Worm (Caenorhabditis elegans) whole organism, early embryonic: Measurements from ENCODE around the gene gck-4.
A peak's percentile ranks its signal among the peaks of the same experiment; 100 is the strongest.

Source experiments
- B0310.2 ChIP-seq: sonication (generic microtip); optimal IDR thresholded peaks from 2 replicates; lab custom pipeline; 2016; ENCODE audit warnings: mild to moderate bottlenecking, missing genetic modification characterization, missing compliant biosample characterization
- F13C5.2 ChIP-seq: sonication (generic microtip); optimal IDR thresholded peaks from 2 replicates; lab custom pipeline; 2017; ENCODE audit warnings: mild to moderate bottlenecking, missing genetic modification characterization, inconsistent platforms, missing compliant biosample characterization
- aly-1 ChIP-seq: sonication (generic microtip); optimal IDR thresholded peaks from 2 replicates; lab custom pipeline; 2016; ENCODE audit warnings: missing genetic modification characterization, missing compliant biosample characterization
- ama-1 ChIP-seq: fragments of 150-350 bp; optimal IDR thresholded peaks from 2 replicates; lab custom pipeline; 2014
- ceh-13 ChIP-seq: fragments of 200-800 bp; sonication (Bioruptor generic); optimal IDR thresholded peaks from 2 replicates; lab custom pipeline; 2018; ENCODE audit warnings: mild to moderate bottlenecking, missing genetic modification characterization, missing compliant biosample characterization
- ceh-36 ChIP-seq: sonication (generic microtip); optimal IDR thresholded peaks from 2 replicates; lab custom pipeline; 2016; ENCODE audit warnings: missing genetic modification characterization, inconsistent platforms, missing compliant biosample characterization
- ets-7 ChIP-seq: sonication (generic microtip); optimal IDR thresholded peaks from 2 replicates; lab custom pipeline; 2016; ENCODE audit warnings: missing genotype, missing genetic modification characterization, missing compliant biosample characterization
- flt-1 ChIP-seq: fragments of 200-800 bp; sonication (Bioruptor generic); IDR thresholded peaks from 2 replicates; pipeline ENCODE4 v1.3.6; 2022; ENCODE audit warnings: missing genetic modification characterization, missing compliant biosample characterization
- hmbx-1 ChIP-seq: sonication (generic microtip); optimal IDR thresholded peaks from 2 replicates; lab custom pipeline; 2016; ENCODE audit warnings: mild to moderate bottlenecking, missing genetic modification characterization, missing compliant biosample characterization
- hmg-4 ChIP-seq: fragments of 200-800 bp; sonication (Bioruptor generic); optimal IDR thresholded peaks from 2 replicates; lab custom pipeline; 2018; ENCODE audit warnings: mild to moderate bottlenecking, missing genetic modification characterization, missing compliant biosample characterization
- hnd-1 ChIP-seq: sonication (generic microtip); optimal IDR thresholded peaks from 2 replicates; lab custom pipeline; 2016; ENCODE audit warnings: missing genetic modification characterization, missing compliant biosample characterization
- pes-1 ChIP-seq: fragments of 200-800 bp; sonication (Bioruptor generic); IDR thresholded peaks from 2 replicates; pipeline ENCODE4 v1.3.6; 2022; ENCODE audit warnings: missing genetic modification reagents, missing genetic modification characterization, missing compliant biosample characterization
- scrt-1 ChIP-seq: fragments of 200-800 bp; sonication (Bioruptor generic); IDR thresholded peaks from 2 replicates; pipeline ENCODE4 v1.3.6; 2022; ENCODE audit warnings: missing genetic modification characterization, missing compliant biosample characterization
- sea-1 ChIP-seq: fragments of 200-800 bp; sonication (Bioruptor generic); conservative IDR thresholded peaks from 2 replicates; pipeline ENCODE4 v1.3.6; 2022; ENCODE audit warnings: missing genetic modification characterization, missing compliant biosample characterization
- tbx-11 ChIP-seq: fragments of 200-800 bp; sonication (Bioruptor generic); IDR thresholded peaks from 2 replicates; pipeline ENCODE4 v1.3.6; 2022; ENCODE audit warnings: missing genetic modification characterization, missing compliant biosample characterization
- tbx-37 ChIP-seq: fragments of 200-800 bp; sonication (Bioruptor generic); conservative IDR thresholded peaks from 2 replicates; pipeline ENCODE4 v1.3.6; 2022; ENCODE audit warnings: missing genetic modification reagents, missing genetic modification characterization, missing compliant biosample characterization
- tra-4 ChIP-seq: sonication (generic microtip); optimal IDR thresholded peaks from 2 replicates; lab custom pipeline; 2017; ENCODE audit warnings: missing genetic modification characterization, missing compliant biosample characterization

Gene gck-4

DNA sequence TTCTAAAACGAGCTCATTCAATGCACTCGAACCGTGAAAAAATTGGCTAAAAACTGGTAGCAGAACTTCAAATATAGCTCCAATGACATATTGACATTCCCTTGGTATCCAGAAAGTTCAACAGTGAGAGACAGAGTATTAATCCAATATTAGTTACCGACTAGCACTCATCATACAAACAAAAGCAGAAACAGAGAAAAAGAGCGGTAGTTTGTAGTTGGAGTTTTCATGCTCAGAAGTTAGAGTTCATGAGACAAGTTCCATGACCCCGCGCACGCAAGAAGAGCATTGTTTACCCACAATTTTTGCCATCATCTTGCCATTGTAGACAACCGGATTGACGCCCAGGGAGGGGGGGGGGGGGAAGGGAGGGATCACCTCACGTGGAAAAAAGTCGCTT is 22.7 kb upstream of the gck-4 start:
- TF ChIP-seq tbx-37 (GFP tag; lab: Robert Waterston, UW) (no peak), scrt-1 (no peak), aly-1 (tag; lab: Kevin White, UChicago) (no peak), B0310.2 (tag; lab: Kevin White, UChicago) (no peak)

DNA sequence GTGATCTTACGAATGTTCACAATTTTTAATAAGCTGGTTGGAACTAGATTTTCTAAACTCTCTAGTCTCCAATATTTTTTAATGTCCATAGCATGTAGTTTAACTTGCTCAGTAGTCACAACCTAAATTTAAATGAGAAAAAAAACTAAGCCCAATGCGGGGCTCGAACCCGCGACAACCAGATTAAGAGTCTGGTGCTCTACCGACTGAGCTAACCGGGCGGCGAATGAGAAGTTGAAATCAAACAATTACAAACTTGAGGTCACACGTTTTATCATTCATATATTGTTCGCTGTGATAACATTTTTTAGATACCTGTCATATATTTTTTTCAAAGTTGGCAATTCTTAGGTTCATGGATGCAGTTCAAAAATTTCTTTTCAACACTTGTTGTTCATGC is 21.2 kb upstream of the gck-4 start:
- no peak for TF ChIP-seq tra-4 (tag; lab: Kevin White, UChicago)
- no peak for TF ChIP-seq ets-7 (tag; lab: Kevin White, UChicago)
- no peak for TF ChIP-seq tbx-37 (GFP tag; lab: Robert Waterston, UW)
- TF ChIP-seq ama-1: no peak
- no peak for TF ChIP-seq aly-1 (tag; lab: Kevin White, UChicago)
- no peak for TF ChIP-seq flt-1 (GFP tag; lab: Robert Waterston, UW)
- TF ChIP-seq hmbx-1 (tag; lab: Kevin White, UChicago): no peak
- no peak for TF ChIP-seq tbx-11
- TF ChIP-seq ceh-36 (tag; lab: Kevin White, UChicago): no peak
- no peak for TF ChIP-seq F13C5.2 (tag; lab: Kevin White, UChicago)
- no peak for TF ChIP-seq scrt-1
- TF ChIP-seq sea-1 (GFP tag; lab: Robert Waterston, UW): no peak
- TF ChIP-seq hnd-1 (tag; lab: Kevin White, UChicago): no peak
- no peak for TF ChIP-seq hmg-4 (GFP tag; lab: Kevin White, UChicago)
- TF ChIP-seq pes-1 (GFP tag; lab: Robert Waterston, UW): no peak
- TF ChIP-seq ceh-13: no peak
- no peak for TF ChIP-seq B0310.2 (tag; lab: Kevin White, UChicago)

DNA sequence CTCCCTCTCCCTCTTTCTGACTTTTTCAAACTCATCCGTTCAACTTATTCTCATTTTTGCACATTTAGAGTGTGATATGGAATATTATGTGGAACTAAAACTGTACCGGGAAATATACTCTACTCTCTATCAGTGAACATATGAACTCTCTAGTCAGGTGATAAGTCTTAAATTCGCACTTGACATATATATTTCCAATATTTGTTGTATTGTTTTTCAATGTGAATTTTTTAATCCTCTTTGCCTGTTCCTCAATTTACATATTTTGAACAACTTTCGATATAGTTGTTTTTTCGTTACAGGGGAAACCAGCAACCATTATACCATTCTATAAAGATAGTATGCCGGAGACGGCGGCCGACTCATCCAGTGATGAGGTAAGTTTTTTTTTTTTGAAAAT is 16.8 kb upstream of the gck-4 start, which contains the start of gene C04A11.1:
Gene C04A11.1 (plus strand): TSS at position 301 of the 400 bp plus-strand sequence.
- no peak for TF ChIP-seq ceh-13
- no peak for TF ChIP-seq sea-1 (GFP tag; lab: Robert Waterston, UW)
- no peak for TF ChIP-seq ets-7 (tag; lab: Kevin White, UChicago)
- no peak for TF ChIP-seq B0310.2 (tag; lab: Kevin White, UChicago)
- no peak for TF ChIP-seq tbx-11
- no peak for TF ChIP-seq tbx-37 (GFP tag; lab: Robert Waterston, UW)
- no peak for TF ChIP-seq ceh-36 (tag; lab: Kevin White, UChicago)
- no peak for TF ChIP-seq tra-4 (tag; lab: Kevin White, UChicago)
- no peak for TF ChIP-seq flt-1 (GFP tag; lab: Robert Waterston, UW)
- TF ChIP-seq hmbx-1 (tag; lab: Kevin White, UChicago): no peak
- TF ChIP-seq F13C5.2 (tag; lab: Kevin White, UChicago): no peak
- TF ChIP-seq scrt-1: no peak
- no peak for TF ChIP-seq ama-1
- TF ChIP-seq aly-1 (tag; lab: Kevin White, UChicago): no peak
- no peak for TF ChIP-seq pes-1 (GFP tag; lab: Robert Waterston, UW)
- no peak for TF ChIP-seq hnd-1 (tag; lab: Kevin White, UChicago)
- no peak for TF ChIP-seq hmg-4 (GFP tag; lab: Kevin White, UChicago)

DNA sequence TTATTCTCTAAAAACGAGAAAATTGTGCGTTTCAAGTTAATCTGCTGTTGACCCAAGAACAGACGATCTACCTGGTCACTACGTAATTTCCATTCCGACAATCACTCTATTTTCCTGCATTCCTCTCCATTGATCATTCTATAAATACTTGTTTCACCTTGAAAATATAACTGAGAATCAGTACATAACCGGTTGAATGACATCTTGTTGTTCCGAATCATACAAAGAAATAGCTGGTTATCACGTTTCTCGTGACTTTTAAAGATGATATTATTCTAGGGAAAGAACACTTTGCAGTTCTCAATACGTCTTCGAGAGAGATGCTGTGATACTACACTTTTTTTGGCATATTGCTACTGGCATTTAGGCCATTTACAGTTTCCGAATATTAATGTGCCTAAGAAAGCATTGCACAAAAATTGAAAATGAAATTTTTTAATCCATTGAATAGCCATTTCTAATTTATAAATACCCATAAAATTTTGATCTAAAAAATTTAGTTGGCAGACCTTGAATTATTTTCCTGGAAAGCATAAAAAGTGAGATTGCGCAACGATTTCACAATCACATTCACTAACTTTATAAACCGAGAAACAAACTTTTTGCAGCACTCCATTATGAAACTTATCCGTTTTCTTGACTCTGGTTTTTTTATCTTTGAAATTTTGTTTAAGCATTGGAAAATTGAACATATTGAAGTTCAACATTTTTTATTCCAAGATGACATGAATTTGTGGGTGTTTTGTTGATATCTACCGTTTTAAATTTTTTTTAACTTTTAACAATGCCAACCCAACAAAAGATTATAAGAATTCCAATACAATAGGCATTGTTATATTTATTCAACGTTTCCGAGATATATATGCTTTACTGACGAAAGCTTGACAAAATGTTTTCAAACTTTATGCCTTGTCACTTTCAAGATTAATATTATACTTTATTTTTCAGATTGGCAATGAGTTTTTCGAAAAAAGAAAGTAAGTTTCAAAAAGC is 13.1 kb upstream of the gck-4 start, which contains the start of gene C04A11.5:
Gene C04A11.5 (plus strand): TSS at position 943 of the 993 bp plus-strand sequence.
- TF ChIP-seq hnd-1 (tag; lab: Kevin White, UChicago) (no peak), ceh-36 (tag; lab: Kevin White, UChicago) (no peak), ets-7 (tag; lab: Kevin White, UChicago) (no peak), tbx-11 (no peak), ceh-13 (no peak), ama-1 (no peak)

DNA sequence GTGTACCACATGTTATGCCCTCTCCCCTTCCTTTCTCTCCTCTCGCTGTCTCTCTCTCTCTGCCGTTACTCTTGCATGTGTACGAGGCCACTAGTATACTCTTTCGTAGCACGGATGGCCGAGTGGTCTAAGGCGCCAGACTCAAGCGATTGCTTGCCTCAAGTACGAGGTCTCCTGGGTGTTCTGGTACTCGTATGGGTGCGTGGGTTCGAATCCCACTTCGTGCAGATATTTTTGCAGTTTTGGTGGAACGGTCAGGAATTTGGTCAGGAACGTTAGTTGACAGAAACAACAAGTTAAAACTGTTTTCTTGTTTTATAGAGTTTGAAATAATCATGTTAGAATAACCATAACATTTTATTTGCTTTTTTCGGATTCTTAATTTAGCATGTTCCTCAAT is 11.5 kb upstream of the gck-4 start:
- peak; percentile 99 for TF ChIP-seq aly-1 (tag; lab: Kevin White, UChicago)
- TF ChIP-seq F13C5.2 (tag; lab: Kevin White, UChicago): peak; percentile 100
- TF ChIP-seq tbx-37 (GFP tag; lab: Robert Waterston, UW): peak; percentile 99
- peak; percentile 98 for TF ChIP-seq tra-4 (tag; lab: Kevin White, UChicago)
- TF ChIP-seq sea-1 (GFP tag; lab: Robert Waterston, UW): peak; percentile 100
- peak; percentile 97 for TF ChIP-seq ceh-36 (tag; lab: Kevin White, UChicago)
- peak; percentile 96 for TF ChIP-seq hnd-1 (tag; lab: Kevin White, UChicago)
- TF ChIP-seq ceh-13: peak; percentile 99
- peak; percentile 100 for TF ChIP-seq scrt-1
- TF ChIP-seq ama-1: no peak
- TF ChIP-seq ets-7 (tag; lab: Kevin White, UChicago): peak; percentile 97
- TF ChIP-seq hmg-4 (GFP tag; lab: Kevin White, UChicago): peak; percentile 100
- peak; percentile 99 for TF ChIP-seq tbx-11
- TF ChIP-seq B0310.2 (tag; lab: Kevin White, UChicago): peak; percentile 99
- peak; percentile 94 for TF ChIP-seq hmbx-1 (tag; lab: Kevin White, UChicago)
- peak; percentile 99 for TF ChIP-seq pes-1 (GFP tag; lab: Robert Waterston, UW)
- TF ChIP-seq flt-1 (GFP tag; lab: Robert Waterston, UW): peak; percentile 99

DNA sequence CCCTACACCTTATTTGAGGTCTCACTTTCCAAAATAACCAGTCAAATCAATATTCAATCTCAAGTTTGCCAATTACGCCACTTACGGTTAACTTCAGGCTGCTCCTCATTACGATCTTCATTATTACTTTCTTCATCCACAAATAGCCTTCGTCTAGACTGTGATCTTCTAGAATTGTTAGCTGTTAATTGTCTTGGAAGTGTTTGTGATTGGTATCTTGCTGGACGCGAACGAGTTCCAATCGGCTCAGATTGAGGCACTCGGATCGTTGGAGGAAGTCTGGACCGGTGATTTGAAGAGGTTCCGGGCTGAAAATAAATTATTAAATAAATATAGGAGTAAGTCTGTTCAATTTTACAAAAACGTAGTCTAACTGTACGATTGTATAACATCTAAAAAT is 10.1 kb upstream of the gck-4 start:
- TF ChIP-seq tra-4 (tag; lab: Kevin White, UChicago) (no peak), ets-7 (tag; lab: Kevin White, UChicago) (no peak), aly-1 (tag; lab: Kevin White, UChicago) (no peak), pes-1 (GFP tag; lab: Robert Waterston, UW) (no peak), tbx-11 (no peak)

DNA sequence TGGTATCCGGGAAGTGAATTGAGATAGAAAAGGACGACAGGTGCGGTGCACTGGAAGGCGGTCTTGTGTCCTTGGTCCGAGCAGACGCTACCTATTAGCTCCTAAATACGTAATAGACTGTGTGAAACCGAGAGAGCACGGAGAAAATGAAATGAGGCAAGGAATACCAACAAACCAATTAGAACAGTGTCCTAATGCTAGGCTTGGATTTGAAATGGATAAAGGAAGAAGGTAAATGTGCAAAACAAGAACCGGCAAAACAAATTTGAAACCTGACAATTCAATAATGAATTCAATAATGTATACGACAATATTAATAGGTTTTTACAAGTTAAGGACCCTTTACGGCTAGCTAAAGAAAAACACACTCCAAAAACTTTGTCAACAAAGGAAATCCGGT is 8.3 kb upstream of the gck-4 start, which contains the start of gene C04A11.2:
Gene C04A11.2 (minus strand): TSS at position 101 of the 400 bp plus-strand sequence.
- TF ChIP-seq ets-7 (tag; lab: Kevin White, UChicago) (no peak), hnd-1 (tag; lab: Kevin White, UChicago) (no peak), scrt-1 (no peak), tbx-11 (no peak), ama-1 (no peak), ceh-36 (tag; lab: Kevin White, UChicago) (no peak), flt-1 (GFP tag; lab: Robert Waterston, UW) (no peak), F13C5.2 (tag; lab: Kevin White, UChicago) (no peak), hmg-4 (GFP tag; lab: Kevin White, UChicago) (no peak), hmbx-1 (tag; lab: Kevin White, UChicago) (no peak), ceh-13 (no peak), aly-1 (tag; lab: Kevin White, UChicago) (no peak), sea-1 (GFP tag; lab: Robert Waterston, UW) (no peak), tbx-37 (GFP tag; lab: Robert Waterston, UW) (no peak), tra-4 (tag; lab: Kevin White, UChicago) (no peak), pes-1 (GFP tag; lab: Robert Waterston, UW) (no peak), B0310.2 (tag; lab: Kevin White, UChicago) (no peak)
